Fruit fly (Drosophila melanogaster) whole organism, prepupa: ENCODE measurements around the gene udt.

Source experiments
- CG10631 ChIP-seq: fragments of 200-800 bp; sonication (Bioruptor generic); optimal IDR thresholded peaks from 2 replicates; lab custom pipeline; 2016; ENCODE audit warnings: missing biosample characterization, missing genetic modification characterization
- CG11294 ChIP-seq: fragments of 200-800 bp; sonication (Bioruptor generic); IDR thresholded peaks from 2 replicates; pipeline ENCODE4 v1.3.6; 2022; ENCODE audit warnings: missing biosample characterization, missing genetic modification characterization
- CG11762 ChIP-seq: fragments of 200-800 bp; sonication (Bioruptor generic); optimal IDR thresholded peaks from 3 replicates; lab custom pipeline; 2016; ENCODE audit warnings: missing biosample characterization, missing genetic modification characterization; ENCODE audit not compliant: insufficient read depth
- CG11902 ChIP-seq: fragments of 200-800 bp; sonication (Bioruptor generic); optimal IDR thresholded peaks from 3 replicates; lab custom pipeline; 2016; ENCODE audit warnings: missing biosample characterization, missing genetic modification characterization
- CG3032 ChIP-seq: fragments of 200-800 bp; optimal IDR thresholded peaks from 2 replicates; lab custom pipeline; 2019; ENCODE audit warnings: missing biosample characterization, mild to moderate bottlenecking, missing genetic modification characterization, moderate library complexity
- CG31627 ChIP-seq: fragments of 200-800 bp; sonication (Bioruptor generic); optimal IDR thresholded peaks from 3 replicates; lab custom pipeline; 2016; ENCODE audit warnings: missing biosample characterization, missing genetic modification characterization
- CG34406 ChIP-seq: fragments of 200-800 bp; sonication (Bioruptor generic); optimal IDR thresholded peaks from 3 replicates; lab custom pipeline; 2016; ENCODE audit warnings: missing biosample characterization, missing genetic modification characterization
- CG3919 ChIP-seq: fragments of 200-800 bp; sonication (Bioruptor generic); optimal IDR thresholded peaks from 3 replicates; lab custom pipeline; 2016; ENCODE audit warnings: missing biosample characterization, missing genetic modification characterization
- CG6792 ChIP-seq: fragments of 200-800 bp; sonication (Bioruptor generic); optimal IDR thresholded peaks from 3 replicates; lab custom pipeline; 2016; ENCODE audit warnings: missing biosample characterization, missing genetic modification characterization
- CG6854 ChIP-seq: fragments of 200-800 bp; sonication (Bioruptor generic); optimal IDR thresholded peaks from 2 replicates; lab custom pipeline; 2017; ENCODE audit warnings: missing biosample characterization, mild to moderate bottlenecking, missing genetic modification characterization
- CG7368 ChIP-seq: fragments of 200-800 bp; sonication (Bioruptor generic); optimal IDR thresholded peaks from 3 replicates; lab custom pipeline; 2016; ENCODE audit warnings: missing biosample characterization, missing genetic modification characterization
- CG8119 ChIP-seq: fragments of 200-800 bp; sonication (Bioruptor generic); IDR thresholded peaks from 3 replicates; pipeline ENCODE4 v1.3.6; 2022; ENCODE audit warnings: missing biosample characterization, missing genetic modification characterization
- CG9139 ChIP-seq: fragments of 200-800 bp; sonication (Bioruptor generic); optimal IDR thresholded peaks from 3 replicates; lab custom pipeline; 2017; ENCODE audit warnings: missing biosample characterization, mild to moderate bottlenecking, missing genetic modification characterization
- Eip75B ChIP-seq: fragments of 200-800 bp; sonication (Bioruptor generic); optimal IDR thresholded peaks from 3 replicates; lab custom pipeline; 2016; ENCODE audit warnings: missing biosample characterization, missing genetic modification characterization
- Eip78C ChIP-seq: fragments of 200-800 bp; sonication (Bioruptor generic); peaks from one replicate; lab custom pipeline; 2016; ENCODE audit warnings: missing biosample characterization, missing genetic modification characterization
- Eip93F ChIP-seq: fragments of 200-800 bp; sonication (Bioruptor generic); optimal IDR thresholded peaks from 2 replicates; lab custom pipeline; 2016; ENCODE audit warnings: missing biosample characterization, mild to moderate bottlenecking, missing genetic modification characterization
- Ets96B ChIP-seq: fragments of 200-800 bp; optimal IDR thresholded peaks from 2 replicates; lab custom pipeline; 2019; ENCODE audit warnings: missing biosample characterization, mild to moderate bottlenecking, missing genetic modification characterization, moderate library complexity
- Gug ChIP-seq: fragments of 200-800 bp; sonication (Bioruptor generic); IDR thresholded peaks from 2 replicates; pipeline ENCODE4 v1.3.6; 2022; ENCODE audit warnings: missing biosample characterization, missing genetic modification characterization
- Hr38 ChIP-seq: sonication (Bioruptor generic); optimal IDR thresholded peaks from 2 replicates; lab custom pipeline; 2016; ENCODE audit warnings: missing biosample characterization, missing genetic modification characterization
- Hr39 ChIP-seq: fragments of 200-800 bp; sonication (Bioruptor generic); optimal IDR thresholded peaks from 2 replicates; lab custom pipeline; 2016; ENCODE audit warnings: missing biosample characterization, missing genetic modification characterization
- Hr4 ChIP-seq: fragments of 200-800 bp; sonication (Bioruptor generic); optimal IDR thresholded peaks from 3 replicates; lab custom pipeline; 2016; ENCODE audit warnings: missing biosample characterization, missing genetic modification characterization
- Smox ChIP-seq: fragments of 200-800 bp; sonication (Bioruptor generic); optimal IDR thresholded peaks from 3 replicates; lab custom pipeline; 2016; ENCODE audit warnings: missing biosample characterization, missing genetic modification characterization
- Sox15 ChIP-seq: fragments of 200-800 bp; sonication (Bioruptor generic); optimal IDR thresholded peaks from 3 replicates; lab custom pipeline; 2016; ENCODE audit warnings: missing biosample characterization, missing genetic modification characterization
- acj6 ChIP-seq: fragments of 200-800 bp; sonication (Bioruptor generic); optimal IDR thresholded peaks from 3 replicates; lab custom pipeline; 2016; ENCODE audit warnings: missing biosample characterization, missing genetic modification characterization
- cyc ChIP-seq: fragments of 200-800 bp; sonication (Bioruptor generic); optimal IDR thresholded peaks from 3 replicates; lab custom pipeline; 2016; ENCODE audit warnings: missing biosample characterization, missing genetic modification characterization
- dac ChIP-seq: fragments of 200-800 bp; sonication (Bioruptor generic); optimal IDR thresholded peaks from 2 replicates; lab custom pipeline; 2017; ENCODE audit warnings: missing biosample characterization, mild to moderate bottlenecking, missing genetic modification characterization
- esn ChIP-seq: fragments of 200-800 bp; sonication (Bioruptor generic); optimal IDR thresholded peaks from 2 replicates; lab custom pipeline; 2016; ENCODE audit warnings: missing biosample characterization, mild to moderate bottlenecking, missing genetic modification characterization, moderate library complexity
- fd59A ChIP-seq: fragments of 200-800 bp; sonication (Bioruptor generic); optimal IDR thresholded peaks from 2 replicates; lab custom pipeline; 2017; ENCODE audit warnings: missing biosample characterization, mild to moderate bottlenecking, missing genetic modification characterization, missing genetic modification reagents
- fd85E ChIP-seq: fragments of 200-800 bp; sonication (Bioruptor generic); optimal IDR thresholded peaks from 3 replicates; lab custom pipeline; 2016; ENCODE audit warnings: missing biosample characterization, missing genetic modification characterization
- fkh ChIP-seq: fragments of 200-800 bp; sonication (Bioruptor generic); optimal IDR thresholded peaks from 3 replicates; lab custom pipeline; 2017; ENCODE audit warnings: missing biosample characterization, mild to moderate bottlenecking, missing genetic modification characterization, moderate library complexity
- lz ChIP-seq: fragments of 200-800 bp; sonication (Bioruptor generic); optimal IDR thresholded peaks from 3 replicates; lab custom pipeline; 2016; ENCODE audit warnings: missing biosample characterization, missing genetic modification characterization
- net ChIP-seq: fragments of 200-800 bp; sonication (Bioruptor generic); optimal IDR thresholded peaks from 3 replicates; lab custom pipeline; 2016; ENCODE audit warnings: missing biosample characterization, missing genetic modification characterization
- pdm3 ChIP-seq: fragments of 200-800 bp; sonication (Bioruptor generic); optimal IDR thresholded peaks from 3 replicates; lab custom pipeline; 2016; ENCODE audit warnings: missing biosample characterization, missing genetic modification characterization
- salr ChIP-seq, 2 experiments: fragments of 200-800 bp; sonication (Bioruptor generic); optimal IDR thresholded peaks; 3 replicates each; lab custom pipeline; 2016 to 2018; ENCODE audit warnings: missing biosample characterization in 2 of 2, missing genetic modification characterization in 2 of 2, mild to moderate bottlenecking in 1 of 2
- spab ChIP-seq: fragments of 200-800 bp; sonication (Bioruptor generic); optimal IDR thresholded peaks from 2 replicates; lab custom pipeline; 2017; ENCODE audit warnings: missing biosample characterization, mild to moderate bottlenecking, missing genetic modification characterization, missing genetic modification reagents
- svp ChIP-seq: fragments of 200-800 bp; sonication (Bioruptor generic); peaks from one replicate; lab custom pipeline; 2016; ENCODE audit warnings: missing biosample characterization, missing genetic modification characterization

The udt gene

dm6 chr3R:23722680-23723372 lies 40.2 kb downstream of the udt start, which contains the start of gene CG10365 (continued):
- peak; percentile 89 for TF ChIP-seq CG11762
- peak; percentile 66 for TF ChIP-seq CG11902 (GFP tag; lab: Kevin White, UChicago)
- TF ChIP-seq CG3032 (tag; lab: Kevin White, UChicago), result peak; percentile 89
- peak; percentile 14 for TF ChIP-seq CG6854 (GFP tag; lab: Kevin White, UChicago)
- TF ChIP-seq fd85E, result peak; percentile 81
- peak; percentile 81 for TF ChIP-seq spab
- peak; percentile 98 for TF ChIP-seq Eip78C (GFP tag; lab: Kevin White, UChicago)
- TF ChIP-seq Hr4 (GFP tag; lab: Kevin White, UChicago), result peak; percentile 80
- peak; percentile 87 for TF ChIP-seq Smox (GFP tag; lab: Kevin White, UChicago)
- peak; percentile 89 for TF ChIP-seq net
- peak; percentile 44 for TF ChIP-seq Eip93F
- peak; percentile 92 for TF ChIP-seq CG3919
- peak; percentile 80 for TF ChIP-seq Eip75B
- peak; percentile 97 for TF ChIP-seq CG8119 (GFP tag; lab: Robert Waterston, UW)
- TF ChIP-seq salr (GFP tag; optimal IDR thresholded peaks at IDR 0.05; lab: Kevin White, UChicago), result peak in 1 of 2 experiments; percentile 94
- peak; percentile 90 for TF ChIP-seq Ets96B (tag; lab: Kevin White, UChicago)
- TF ChIP-seq Hr38, result no peak
- TF ChIP-seq Hr39 (GFP tag; lab: Kevin White, UChicago), result peak; percentile 32
- peak; percentile 7 for TF ChIP-seq dac
- TF ChIP-seq CG7368 (GFP tag; lab: Kevin White, UChicago), result peak; percentile 89

- TF ChIP-seq Gug (GFP tag; lab: Robert Waterston, UW) (no peak), CG6854 (GFP tag; lab: Kevin White, UChicago) (no peak), CG9139 (no peak), lz (GFP tag; lab: Kevin White, UChicago) (peak; percentile 18), Hr39 (GFP tag; lab: Kevin White, UChicago) (peak; percentile 13), Hr4 (GFP tag; lab: Kevin White, UChicago) (no peak), CG11902 (GFP tag; lab: Kevin White, UChicago) (no peak), esn (no peak), fd59A (GFP tag; lab: Kevin White, UChicago) (no peak), CG3919 (no peak), Sox15 (GFP tag; lab: Kevin White, UChicago) (no peak), net (no peak), CG31627 (peak; percentile 33), CG6792 (GFP tag; lab: Kevin White, UChicago) (no peak), Eip78C (GFP tag; lab: Kevin White, UChicago) (no peak), CG11294 (GFP tag; lab: Robert Waterston, UW) (no peak), pdm3 (no peak), fkh (GFP tag; lab: Kevin White, UChicago) (peak; percentile 97), CG7368 (GFP tag; lab: Kevin White, UChicago) (no peak), svp (GFP tag; lab: Kevin White, UChicago) (peak; percentile 65), CG34406 (no peak), CG3032 (tag; lab: Kevin White, UChicago) (peak; percentile 20), Smox (GFP tag; lab: Kevin White, UChicago) (peak; percentile 6), CG11762 (no peak), acj6 (no peak), cyc (GFP tag; lab: Kevin White, UChicago) (peak; percentile 7), CG10631 (no peak)
Observed at dm6 chr3R:23721936-23722335, 41.1 kb downstream of the udt start.

dm6 chr3R:23721525-23721924 lies 41.5 kb downstream of the udt start, which contains the start of gene CG10232:
Gene CG10232 (minus strand): TSS chr3R:23721625.
- TF ChIP-seq lz (GFP tag; lab: Kevin White, UChicago), result no peak
